Fruit fly (Drosophila melanogaster) whole organism, pupa: ENCODE data around the gene CG10587.
A peak's percentile ranks its signal among the peaks of the same experiment; 100 is the strongest.

Experiments
- CG10348 ChIP-seq: fragments of 200-800 bp; sonication (Bioruptor generic); IDR thresholded peaks from 2 replicates; pipeline ENCODE4 v1.3.6; 2022; ENCODE audit warnings: missing biosample characterization, missing genetic modification characterization
- CG12605 ChIP-seq: fragments of 200-800 bp; sonication (Bioruptor generic); IDR thresholded peaks from 2 replicates; pipeline ENCODE4 v1.3.6; 2022; ENCODE audit warnings: missing biosample characterization, missing genetic modification characterization
- CG13204 ChIP-seq: fragments of 200-800 bp; sonication (Bioruptor generic); optimal IDR thresholded peaks from 2 replicates; lab custom pipeline; 2018; ENCODE audit warnings: missing biosample characterization, mild to moderate bottlenecking, missing genetic modification characterization, moderate library complexity
- CG14655 ChIP-seq: fragments of 200-800 bp; sonication (Bioruptor generic); optimal IDR thresholded peaks from 3 replicates; lab custom pipeline; 2017; ENCODE audit warnings: mild to moderate bottlenecking, missing biosample characterization, missing genetic modification reagents, missing genetic modification characterization
- CG15710 ChIP-seq: fragments of 200-800 bp; sonication (Bioruptor generic); optimal IDR thresholded peaks from 2 replicates; lab custom pipeline; 2018; ENCODE audit warnings: missing biosample characterization, mild to moderate bottlenecking, missing genetic modification characterization, moderate library complexity
- CG17806 ChIP-seq: fragments of 200-800 bp; sonication (Bioruptor generic); optimal IDR thresholded peaks from 2 replicates; lab custom pipeline; 2018; ENCODE audit warnings: missing biosample characterization, mild to moderate bottlenecking, missing genetic modification characterization, moderate library complexity
- CG32121 ChIP-seq: fragments of 200-800 bp; sonication (Bioruptor generic); IDR thresholded peaks from 2 replicates; pipeline ENCODE4 v1.3.6; 2022; ENCODE audit warnings: missing biosample characterization, missing genetic modification characterization
- CG34367 ChIP-seq: fragments of 200-800 bp; sonication (Bioruptor generic); optimal IDR thresholded peaks from 2 replicates; lab custom pipeline; 2018; ENCODE audit warnings: missing biosample characterization, mild to moderate bottlenecking, missing genetic modification characterization
- CG4496 ChIP-seq: fragments of 200-800 bp; sonication (Bioruptor generic); IDR thresholded peaks from 3 replicates; pipeline ENCODE4 v1.3.6; 2022; ENCODE audit warnings: missing biosample characterization, missing genetic modification characterization
- CG8159 ChIP-seq: fragments of 200-800 bp; sonication (Bioruptor generic); optimal IDR thresholded peaks from 3 replicates; lab custom pipeline; 2018; ENCODE audit warnings: missing biosample characterization, mild to moderate bottlenecking, missing genetic modification characterization, moderate library complexity
- CG8301 ChIP-seq: fragments of 200-800 bp; sonication (Bioruptor generic); optimal IDR thresholded peaks from 2 replicates; lab custom pipeline; 2018; ENCODE audit warnings: missing biosample characterization, mild to moderate bottlenecking, missing genetic modification characterization
- CG9948 ChIP-seq: fragments of 200-800 bp; sonication (Bioruptor generic); optimal IDR thresholded peaks from 2 replicates; lab custom pipeline; 2018; ENCODE audit warnings: missing biosample characterization, mild to moderate bottlenecking, missing genetic modification characterization, moderate library complexity
- D1 ChIP-seq: fragments of 200-800 bp; sonication (Bioruptor generic); optimal IDR thresholded peaks from 2 replicates; lab custom pipeline; 2018; ENCODE audit warnings: missing biosample characterization, mild to moderate bottlenecking, missing genetic modification characterization, moderate library complexity
- EcR ChIP-seq: fragments of 200-800 bp; sonication (Bioruptor generic); optimal IDR thresholded peaks from 3 replicates; lab custom pipeline; 2019; ENCODE audit warnings: missing biosample characterization, missing genetic modification characterization, mild to moderate bottlenecking, moderate library complexity, missing genetic modification reagents
- Ets98B ChIP-seq: fragments of 200-800 bp; sonication (Bioruptor generic); IDR thresholded peaks from 2 replicates; pipeline ENCODE4 v1.3.6; 2022; ENCODE audit warnings: missing biosample characterization, missing genetic modification characterization
- Pif1A ChIP-seq: fragments of 200-800 bp; sonication (Bioruptor generic); optimal IDR thresholded peaks from 3 replicates; lab custom pipeline; 2016; ENCODE audit warnings: missing biosample characterization, missing genetic modification characterization
- Pif1B ChIP-seq: fragments of 200-800 bp; sonication (Bioruptor generic); optimal IDR thresholded peaks from 3 replicates; lab custom pipeline; 2016; ENCODE audit warnings: missing biosample characterization, missing genetic modification characterization
- Snoo ChIP-seq: fragments of 200-800 bp; sonication (Bioruptor generic); optimal IDR thresholded peaks from 3 replicates; lab custom pipeline; 2017; ENCODE audit warnings: missing biosample characterization, mild to moderate bottlenecking, missing genetic modification characterization, inconsistent platforms
- fd96Ca ChIP-seq: fragments of 200-800 bp; sonication (Bioruptor generic); IDR thresholded peaks from 3 replicates; pipeline ENCODE4 v1.3.6; 2022; ENCODE audit warnings: missing biosample characterization, missing genetic modification characterization
- gl ChIP-seq: fragments of 200-800 bp; sonication (Bioruptor generic); optimal IDR thresholded peaks from 2 replicates; lab custom pipeline; 2018; ENCODE audit warnings: missing biosample characterization, mild to moderate bottlenecking, missing genetic modification characterization
- rn ChIP-seq: fragments of 200-800 bp; sonication (Bioruptor generic); IDR thresholded peaks from 2 replicates; pipeline ENCODE4 v1.3.6; 2022; ENCODE audit warnings: missing biosample characterization, missing genetic modification characterization

Gene CG10587

dm6 chr3L:20951477-20952120 lies 10.8 kb downstream of the CG10587 start:
- TF ChIP-seq CG10348 (GFP tag; lab: Robert Waterston, UW) (no peak), CG8159 (peak; percentile 89), CG17806 (tag; lab: Kevin White, UChicago) (peak; percentile 88), D1 (tag; lab: Kevin White, UChicago) (peak; percentile 77), Ets98B (GFP tag; lab: Robert Waterston, UW) (peak; percentile 74), CG8301 (peak; percentile 86), CG12605 (GFP tag; lab: Robert Waterston, UW) (peak; percentile 78), CG34367 (tag; lab: Kevin White, UChicago) (peak; percentile 89), CG15710 (tag; lab: Kevin White, UChicago) (peak; percentile 87), gl (tag; lab: Kevin White, UChicago) (peak; percentile 76), EcR (peak; percentile 63), Snoo (peak; percentile 48), CG13204 (GFP tag; lab: Kevin White, UChicago) (peak; percentile 85), CG9948 (tag; lab: Kevin White, UChicago) (peak; percentile 92), Pif1B (peak; percentile 83), CG32121 (GFP tag; lab: Robert Waterston, UW) (peak; percentile 60; the same call in 1 of the 2 replicates), Pif1A (GFP tag; lab: Kevin White, UChicago) (peak; percentile 88), CG14655 (peak; percentile 88), rn (GFP tag; lab: Robert Waterston, UW) (0 out of 2 replicates have a peak, but pooled peaks have one; percentile 41), CG4496 (GFP tag; lab: Robert Waterston, UW) (peak; percentile 91), fd96Ca (GFP tag; lab: Robert Waterston, UW) (peak; percentile 82)

- TF ChIP-seq CG17806 (tag; lab: Kevin White, UChicago) = peak; percentile 94
- TF ChIP-seq Ets98B (GFP tag; lab: Robert Waterston, UW) = peak; percentile 13; the same call in 1 of the 2 replicates
- peak; percentile 40; the same call in 1 of the 2 replicates for TF ChIP-seq CG32121 (GFP tag; lab: Robert Waterston, UW)
- TF ChIP-seq CG34367 (tag; lab: Kevin White, UChicago) = peak; percentile 94
- TF ChIP-seq CG4496 (GFP tag; lab: Robert Waterston, UW) = peak; percentile 45; the same call in 2 of the 3 replicates
- TF ChIP-seq CG15710 (tag; lab: Kevin White, UChicago) = peak; percentile 97
- peak; percentile 77 for TF ChIP-seq gl (tag; lab: Kevin White, UChicago)
- peak; percentile 98 for TF ChIP-seq CG8159
- no peak; the same call in 1 of the 2 replicates for TF ChIP-seq CG12605 (GFP tag; lab: Robert Waterston, UW)
- peak; percentile 82 for TF ChIP-seq fd96Ca (GFP tag; lab: Robert Waterston, UW)
- TF ChIP-seq CG8301 = peak; percentile 92
- no peak for TF ChIP-seq EcR
- TF ChIP-seq CG10348 (GFP tag; lab: Robert Waterston, UW) = no peak
- peak; percentile 93 for TF ChIP-seq D1 (tag; lab: Kevin White, UChicago)
- peak; percentile 98 for TF ChIP-seq CG9948 (tag; lab: Kevin White, UChicago)
- peak; percentile 97 for TF ChIP-seq CG14655
- peak; percentile 94 for TF ChIP-seq Pif1A (GFP tag; lab: Kevin White, UChicago)
- peak; percentile 67 for TF ChIP-seq rn (GFP tag; lab: Robert Waterston, UW)
- TF ChIP-seq CG13204 (GFP tag; lab: Kevin White, UChicago) = peak; percentile 60
- TF ChIP-seq Snoo = peak; percentile 89
- TF ChIP-seq Pif1B = peak; percentile 94
Observed at dm6 chr3L:20950520-20951135, 11.7 kb downstream of the CG10587 start.

- TF ChIP-seq Pif1A (GFP tag; lab: Kevin White, UChicago) (peak; percentile 93), CG13204 (GFP tag; lab: Kevin White, UChicago) (peak; percentile 81), Snoo (peak; percentile 94), fd96Ca (GFP tag; lab: Robert Waterston, UW) (no peak), CG4496 (GFP tag; lab: Robert Waterston, UW) (peak; percentile 90), CG34367 (tag; lab: Kevin White, UChicago) (peak; percentile 97), CG32121 (GFP tag; lab: Robert Waterston, UW) (peak; percentile 80), Ets98B (GFP tag; lab: Robert Waterston, UW) (peak; percentile 63), CG17806 (tag; lab: Kevin White, UChicago) (peak; percentile 98), CG14655 (peak; percentile 95), Pif1B (peak; percentile 92), CG8301 (peak; percentile 94), EcR (no peak), gl (tag; lab: Kevin White, UChicago) (peak; percentile 91), CG12605 (GFP tag; lab: Robert Waterston, UW) (peak; percentile 85), CG9948 (tag; lab: Kevin White, UChicago) (peak; percentile 99), CG15710 (tag; lab: Kevin White, UChicago) (peak; percentile 99), CG10348 (GFP tag; lab: Robert Waterston, UW) (peak; percentile 37; the same call in 1 of the 2 replicates), D1 (tag; lab: Kevin White, UChicago) (peak; percentile 94), rn (GFP tag; lab: Robert Waterston, UW) (peak; percentile 83), CG8159 (peak; percentile 99)
Observed at dm6 chr3L:20950136-20950499, 12.2 kb downstream of the CG10587 start.

dm6 chr3L:20949371-20950135 lies 12.8 kb downstream of the CG10587 start, which contains the start of gene fng:
Gene fng, minus strand, starts transcription at chr3L:20949512.
- TF ChIP-seq CG32121 (GFP tag; lab: Robert Waterston, UW) (no peak; the same call in 1 of the 2 replicates), Snoo (no peak), rn (GFP tag; lab: Robert Waterston, UW) (no peak), Ets98B (GFP tag; lab: Robert Waterston, UW) (peak; percentile 66; the same call in 1 of the 2 replicates), CG14655 (no peak), CG4496 (GFP tag; lab: Robert Waterston, UW) (no peak), CG17806 (tag; lab: Kevin White, UChicago) (no peak), gl (tag; lab: Kevin White, UChicago) (no peak), fd96Ca (GFP tag; lab: Robert Waterston, UW) (0 out of 3 replicates have a peak, but pooled peaks have one; percentile 27), CG8159 (no peak), CG9948 (tag; lab: Kevin White, UChicago) (no peak), CG10348 (GFP tag; lab: Robert Waterston, UW) (no peak), CG13204 (GFP tag; lab: Kevin White, UChicago) (no peak), Pif1A (GFP tag; lab: Kevin White, UChicago) (peak; percentile 57), EcR (no peak), D1 (tag; lab: Kevin White, UChicago) (no peak), CG34367 (tag; lab: Kevin White, UChicago) (no peak), CG15710 (tag; lab: Kevin White, UChicago) (no peak), CG8301 (no peak), Pif1B (peak; percentile 34), CG12605 (GFP tag; lab: Robert Waterston, UW) (peak; percentile 66)
